Worm (Caenorhabditis elegans) whole organism, midembryonic: ENCODE results near the gene F54H12.8.

Experiments
- med-1 ChIP-seq: sonication (generic microtip); optimal IDR thresholded peaks from 2 replicates; lab custom pipeline; 2017; ENCODE audit warnings: missing genetic modification characterization, mild to moderate bottlenecking, missing compliant biosample characterization, antibody characterized with exemption, missing genetic modification reagents; ENCODE audit not compliant: insufficient read depth
- ztf-23 ChIP-seq: fragments of 200-800 bp; sonication (Bioruptor generic); IDR thresholded peaks from 2 replicates; pipeline ENCODE4 v1.3.6; 2022; ENCODE audit warnings: missing genetic modification reagents, missing genetic modification characterization, missing compliant biosample characterization

ce11 chrIII:7997447-7998046 lies 28.5 kb upstream of the F54H12.8 start:
- TF ChIP-seq ztf-23 (GFP tag; lab: Robert Waterston, UW) (no peak), med-1 (GFP tag; lab: Kevin White, UChicago) (no peak)
